Fruit fly (Drosophila melanogaster): ENCODE results near the gene CG32563.

dm6 chrX:17207865-17208486 lies at the start of gene CG32563:
- no peak for TF ChIP-seq Mnt (GFP tag; optimal IDR thresholded peaks at IDR 0.05)
- no peak for TF ChIP-seq CG14711 (tag; optimal IDR thresholded peaks at IDR 0.05)
- TF ChIP-seq pad (GFP tag; optimal IDR thresholded peaks at IDR 0.05), result no peak
- TF ChIP-seq toe (GFP tag; optimal IDR thresholded peaks at IDR 0.05), result no peak
- TF ChIP-seq tj (GFP tag; optimal IDR thresholded peaks at IDR 0.05), result no peak
- TF ChIP-seq CG12768 (GFP tag; optimal IDR thresholded peaks at IDR 0.05), result no peak
- no peak for TF ChIP-seq Hr96 (GFP tag; optimal IDR thresholded peaks at IDR 0.05)
- no peak for TF ChIP-seq CG5204 (GFP tag; optimal IDR thresholded peaks at IDR 0.05)
- no peak for TF ChIP-seq ovo (GFP tag; optimal IDR thresholded peaks at IDR 0.05)
- no peak for TF ChIP-seq CG1620 (GFP tag; optimal IDR thresholded peaks at IDR 0.05)
- TF ChIP-seq CG7045 (GFP tag; optimal IDR thresholded peaks at IDR 0.05), result no peak
